Worm (Caenorhabditis elegans) whole organism, L1 larva: ENCODE data around the gene ZK970.8.

ENCODE experiments used
- C16A3.4 ChIP-seq: fragments of 150-350 bp; optimal IDR thresholded peaks from 2 replicates; lab custom pipeline; 2014; ENCODE audit warnings: missing biosample characterization, missing genetic modification characterization
- C34B4.2 ChIP-seq: sonication (generic microtip); optimal IDR thresholded peaks from 2 replicates; lab custom pipeline; 2017; ENCODE audit warnings: mild to moderate bottlenecking, missing genetic modification characterization, missing compliant biosample characterization
- F16B12.6 ChIP-seq: fragments of 150-350 bp; optimal IDR thresholded peaks from 2 replicates; lab custom pipeline; 2014; ENCODE audit warnings: missing biosample characterization, missing genetic modification characterization
- aha-1 ChIP-seq: fragments of 150-350 bp; optimal IDR thresholded peaks from 2 replicates; lab custom pipeline; 2014; ENCODE audit warnings: missing biosample characterization, missing genetic modification characterization
- aly-2 ChIP-seq: fragments of 150-350 bp; optimal IDR thresholded peaks from 2 replicates; lab custom pipeline; 2014; ENCODE audit warnings: missing biosample characterization, missing genetic modification characterization
- ceh-82 ChIP-seq, 3 experiments: fragments of 150-350 bp in 1 of 3; sonication (generic microtip) in 2 of 3; optimal IDR thresholded peaks; 2 replicates each; lab custom pipeline; 2014 to 2017; ENCODE audit warnings: missing biosample characterization in 3 of 3, missing genetic modification characterization in 3 of 3
- ceh-88 ChIP-seq: fragments of 200-800 bp; sonication (Bioruptor generic); IDR thresholded peaks from 2 replicates; pipeline ENCODE4 v1.3.6; 2022; ENCODE audit warnings: missing genetic modification characterization, missing compliant biosample characterization
- dsc-1 ChIP-seq: sonication (generic microtip); optimal IDR thresholded peaks from 2 replicates; lab custom pipeline; 2016; ENCODE audit warnings: mild to moderate bottlenecking, missing genetic modification characterization, missing compliant biosample characterization
- efl-1 ChIP-seq, 4 experiments: fragments of 150-350 bp; optimal IDR thresholded peaks in 3 of 4; peaks in 1 of 4; 1 replicate in 1 of 4; 2 replicates in 3 of 4; lab custom pipeline; 2014; ENCODE audit warnings: missing biosample characterization in 2 of 4, missing genetic modification characterization in 2 of 4, missing genetic modification reagents in 2 of 4
- elt-3 ChIP-seq, 6 experiments: fragments of 150-350 bp in 1 of 6; sonication (generic microtip); optimal IDR thresholded peaks; 2 replicates each; lab custom pipeline; 2017 to 2018; ENCODE audit warnings: missing biosample characterization in 6 of 6, missing genetic modification characterization in 6 of 6, inconsistent platforms in 1 of 6
- fkh-10 ChIP-seq: sonication (generic microtip); optimal IDR thresholded peaks from 2 replicates; lab custom pipeline; 2017; ENCODE audit warnings: missing biosample characterization, missing genetic modification reagents, missing genetic modification characterization
- fkh-4 ChIP-seq: sonication (generic microtip); optimal IDR thresholded peaks from 2 replicates; lab custom pipeline; 2016; ENCODE audit warnings: missing compliant biosample characterization, missing genetic modification characterization, borderline replicate concordance
- grh-1 ChIP-seq: fragments of 200-800 bp; sonication (Bioruptor generic); IDR thresholded peaks from 2 replicates; pipeline ENCODE4 v1.3.6; 2022; ENCODE audit warnings: missing genetic modification reagents, missing genetic modification characterization, missing compliant biosample characterization
- hlh-4 ChIP-seq: sonication (generic microtip); optimal IDR thresholded peaks from 2 replicates; lab custom pipeline; 2016; ENCODE audit warnings: mild to moderate bottlenecking, missing genetic modification characterization, missing compliant biosample characterization
- jun-1 ChIP-seq: fragments of 150-350 bp; optimal IDR thresholded peaks from 2 replicates; lab custom pipeline; 2014; ENCODE audit warnings: missing biosample characterization, missing genetic modification reagents, missing genetic modification characterization
- lin-39 ChIP-seq: fragments of 150-350 bp; optimal IDR thresholded peaks from 2 replicates; lab custom pipeline; 2014; ENCODE audit warnings: missing biosample characterization, missing genetic modification reagents, missing genetic modification characterization
- lsy-2 ChIP-seq, 2 experiments: fragments of 150-350 bp; optimal IDR thresholded peaks; 2 replicates each; lab custom pipeline; 2014; ENCODE audit warnings: missing biosample characterization in 2 of 2, missing genetic modification characterization in 2 of 2
- mep-1 ChIP-seq: fragments of 150-350 bp; optimal IDR thresholded peaks from 2 replicates; lab custom pipeline; 2014; ENCODE audit warnings: missing biosample characterization, missing genetic modification characterization
- nhr-11 ChIP-seq: fragments of 150-350 bp; optimal IDR thresholded peaks from 2 replicates; lab custom pipeline; 2014; ENCODE audit warnings: missing biosample characterization, missing genetic modification characterization
- nhr-237 ChIP-seq: fragments of 150-350 bp; optimal IDR thresholded peaks from 2 replicates; lab custom pipeline; 2014; ENCODE audit warnings: missing biosample characterization, missing genetic modification characterization
- nhr-84 ChIP-seq: sonication (generic microtip); optimal IDR thresholded peaks from 2 replicates; lab custom pipeline; 2017; ENCODE audit warnings: missing biosample characterization, missing genetic modification characterization
- nhr-90 ChIP-seq: sonication (generic microtip); optimal IDR thresholded peaks from 2 replicates; lab custom pipeline; 2016; ENCODE audit warnings: mild to moderate bottlenecking, missing genetic modification characterization, missing compliant biosample characterization; ENCODE audit not compliant: poor library complexity
- skn-1 ChIP-seq: fragments of 150-350 bp; optimal IDR thresholded peaks from 2 replicates; lab custom pipeline; 2014; ENCODE audit warnings: missing biosample characterization, missing genetic modification characterization
- sox-4 ChIP-seq: sonication (generic microtip); optimal IDR thresholded peaks from 2 replicates; lab custom pipeline; 2016; ENCODE audit warnings: missing genetic modification characterization, missing compliant biosample characterization
- swsn-7 ChIP-seq: sonication (generic microtip); optimal IDR thresholded peaks from 2 replicates; lab custom pipeline; 2016; ENCODE audit warnings: missing genetic modification characterization, missing compliant biosample characterization
- tbx-2 ChIP-seq: sonication (generic microtip); optimal IDR thresholded peaks from 2 replicates; lab custom pipeline; 2016; ENCODE audit warnings: missing genetic modification characterization, missing compliant biosample characterization
- tlp-1 ChIP-seq: fragments of 150-350 bp; optimal IDR thresholded peaks from 2 replicates; lab custom pipeline; 2014; ENCODE audit warnings: missing biosample characterization, missing genetic modification characterization
- unc-130 ChIP-seq: fragments of 150-350 bp; optimal IDR thresholded peaks from 2 replicates; lab custom pipeline; 2017; ENCODE audit warnings: missing biosample characterization, missing genetic modification characterization, inconsistent platforms
- unc-30 ChIP-seq: sonication (generic microtip); optimal IDR thresholded peaks from 2 replicates; lab custom pipeline; 2017; ENCODE audit warnings: missing biosample characterization, missing genetic modification characterization
- unc-62 ChIP-seq: fragments of 150-350 bp; optimal IDR thresholded peaks from 2 replicates; lab custom pipeline; 2014; ENCODE audit warnings: missing biosample characterization, missing genetic modification reagents, missing genetic modification characterization
- unc-86 ChIP-seq: sonication (generic microtip); optimal IDR thresholded peaks from 2 replicates; lab custom pipeline; 2016; ENCODE audit warnings: missing genetic modification characterization, missing compliant biosample characterization
- zag-1 ChIP-seq: fragments of 150-350 bp; optimal IDR thresholded peaks from 2 replicates; lab custom pipeline; 2014; ENCODE audit warnings: missing biosample characterization, missing genetic modification characterization

Gene ZK970.8

ce11 chrII:10321410-10321809, 12.0 kb downstream of the ZK970.8 start, which contains the start of gene idpp-4:
idpp-4 (plus strand) TSS chrII:10321460.
- TF ChIP-seq mep-1 (tag; lab: Kevin White, UChicago), result no peak
- TF ChIP-seq efl-1 (optimal IDR thresholded peaks at IDR 0.05; lab: Kevin White, UChicago), result no peak
- peak in 1 of 2 experiments; percentile 23 for TF ChIP-seq efl-1 (GFP tag; optimal IDR thresholded peaks at IDR 0.05 in 1 of 2; lab: Kevin White, UChicago)

DNA sequence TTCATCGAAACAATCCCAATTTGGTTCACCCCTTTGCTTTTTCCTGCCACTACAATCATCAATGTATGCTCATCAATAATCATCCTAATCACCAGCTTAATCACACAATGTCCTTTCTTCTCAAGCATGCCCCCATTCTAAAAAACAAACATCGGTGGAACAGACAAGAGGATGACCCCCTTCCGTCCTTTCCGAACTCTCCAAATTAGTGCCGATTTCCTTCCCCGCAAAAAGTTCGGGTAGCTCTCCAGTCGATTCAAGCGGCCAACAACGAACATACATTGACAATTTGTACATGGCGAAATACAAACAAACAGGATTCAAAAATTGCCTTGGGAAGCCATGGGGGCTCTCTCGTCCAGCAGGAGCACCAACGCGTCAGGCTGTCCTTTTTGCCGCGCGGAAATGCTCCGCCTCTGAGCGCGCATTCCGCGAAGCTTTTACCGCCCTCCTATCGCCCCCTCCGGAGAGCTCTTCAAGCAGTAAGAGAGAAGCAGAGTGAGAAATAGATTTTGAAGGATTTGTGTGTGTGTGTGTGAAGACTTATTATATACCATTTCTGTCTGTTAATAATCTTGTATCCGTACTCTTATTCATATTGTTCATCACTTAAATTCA, 16.3 kb downstream of the ZK970.8 start, which contains the start of gene appg-1:
appg-1 (plus strand) TSS at position 427 of the 618 bp plus-strand sequence.
- TF ChIP-seq lsy-2 (tag; optimal IDR thresholded peaks at IDR 0.05; lab: Kevin White, UChicago) (no peak), C16A3.4 (tag; lab: Kevin White, UChicago) (no peak), lin-39 (tag; lab: Kevin White, UChicago) (no peak)

DNA sequence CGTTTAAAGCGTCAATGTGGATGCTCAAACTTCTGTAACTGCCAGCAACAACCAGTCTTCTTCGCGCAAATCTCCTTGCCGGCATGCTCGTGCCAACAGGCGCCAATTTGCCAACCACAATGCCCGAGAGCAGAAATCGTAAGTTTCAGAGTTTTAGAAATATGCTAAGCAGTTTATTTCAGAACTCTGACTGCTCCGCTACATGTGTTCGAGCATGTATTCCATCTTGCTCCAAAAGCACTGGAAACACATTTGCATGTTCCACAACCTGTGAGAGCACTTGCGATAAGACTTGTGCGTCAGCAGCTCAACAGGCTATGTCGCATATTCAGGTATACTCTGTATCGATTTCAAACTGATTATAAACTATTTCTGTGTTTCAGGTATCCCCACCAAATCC, 20.3 kb downstream of the ZK970.8 start:
- TF ChIP-seq elt-3 (tag; optimal IDR thresholded peaks at IDR 0.05; lab: Kevin White, UChicago), result no peak
- TF ChIP-seq tbx-2 (tag; lab: Kevin White, UChicago), result no peak
- TF ChIP-seq jun-1, result no peak
- TF ChIP-seq unc-62 (GFP tag; lab: Kevin White, UChicago), result no peak
- no peak for TF ChIP-seq unc-86 (tag; lab: Kevin White, UChicago)
- no peak for TF ChIP-seq dsc-1
- TF ChIP-seq ceh-82 (tag; optimal IDR thresholded peaks at IDR 0.05; lab: Kevin White, UChicago), result no peak
- TF ChIP-seq hlh-4, result no peak
- no peak for TF ChIP-seq C34B4.2
- no peak for TF ChIP-seq efl-1 (optimal IDR thresholded peaks at IDR 0.05; lab: Kevin White, UChicago)
- TF ChIP-seq efl-1 (GFP tag; optimal IDR thresholded peaks at IDR 0.05 in 1 of 2; lab: Kevin White, UChicago), result no peak
- TF ChIP-seq lin-39 (tag; lab: Kevin White, UChicago), result no peak
- TF ChIP-seq grh-1 (GFP tag; lab: Robert Waterston, UW), result no peak
- no peak for TF ChIP-seq skn-1 (tag; lab: Kevin White, UChicago)
- TF ChIP-seq aha-1 (tag; lab: Kevin White, UChicago), result no peak
- no peak for TF ChIP-seq nhr-90 (tag; lab: Kevin White, UChicago)
- no peak for TF ChIP-seq nhr-84 (tag; lab: Kevin White, UChicago)
- TF ChIP-seq unc-30 (tag; lab: Kevin White, UChicago), result no peak
- no peak for TF ChIP-seq sox-4 (tag; lab: Kevin White, UChicago)
- no peak for TF ChIP-seq fkh-4 (tag; lab: Kevin White, UChicago)
- no peak for TF ChIP-seq ceh-88 (GFP tag; lab: Robert Waterston, UW)

- no peak for TF ChIP-seq mep-1 (tag; lab: Kevin White, UChicago)
- no peak for TF ChIP-seq tlp-1 (tag; lab: Kevin White, UChicago)
- no peak for TF ChIP-seq efl-1 (optimal IDR thresholded peaks at IDR 0.05; lab: Kevin White, UChicago)
- no peak for TF ChIP-seq efl-1 (GFP tag; optimal IDR thresholded peaks at IDR 0.05 in 1 of 2; lab: Kevin White, UChicago)
- no peak for TF ChIP-seq nhr-90 (tag; lab: Kevin White, UChicago)
- no peak for TF ChIP-seq swsn-7 (tag; lab: Kevin White, UChicago)
- no peak for TF ChIP-seq unc-62 (GFP tag; lab: Kevin White, UChicago)
- TF ChIP-seq C16A3.4 (tag; lab: Kevin White, UChicago), result no peak
- no peak for TF ChIP-seq fkh-10 (GFP tag; lab: Kevin White, UChicago)
- no peak for TF ChIP-seq nhr-237
- TF ChIP-seq, all 84 proteins: peak for 0
Measured at ce11 chrII:10345012-10345411, 35.6 kb downstream of the ZK970.8 start, which contains the start of gene pro-2. pro-2 (minus strand) TSS chrII:10345112.

DNA sequence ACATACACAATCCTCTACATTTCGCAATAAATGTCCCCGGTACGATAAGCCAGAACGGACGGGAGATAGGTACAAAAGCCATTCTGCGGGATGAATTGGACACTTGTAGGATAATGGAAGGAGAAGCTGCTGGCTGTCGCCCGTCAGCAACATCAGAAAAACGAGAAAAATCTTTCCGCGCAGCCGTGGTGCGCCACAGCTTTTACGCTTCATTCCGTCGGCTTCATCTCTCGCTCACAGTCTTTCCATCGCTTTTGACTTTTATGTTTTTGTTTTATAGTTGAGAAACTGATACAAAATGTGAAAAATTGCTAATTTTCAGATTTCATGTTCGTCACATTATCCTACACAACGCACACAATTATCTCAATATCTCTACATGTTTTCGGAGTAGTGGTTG, 36.6 kb downstream of the ZK970.8 start, which contains the start of gene C07E3.10:
C07E3.10 (plus strand) TSS at position 301 of the 400 bp plus-strand sequence.
- TF ChIP-seq nhr-11 (tag; lab: Kevin White, UChicago) (no peak), F16B12.6 (tag; lab: Kevin White, UChicago) (no peak), zag-1 (tag; lab: Kevin White, UChicago) (no peak), aly-2 (tag; lab: Kevin White, UChicago) (no peak), nhr-90 (tag; lab: Kevin White, UChicago) (no peak), unc-130 (tag; lab: Kevin White, UChicago) (no peak), unc-86 (tag; lab: Kevin White, UChicago) (no peak)
